Fruit fly (Drosophila melanogaster) whole organism, embryonic: ENCODE results near the gene CG31050.

Experiments
- Atf6 ChIP-seq: fragments of 200-800 bp; sonication (Bioruptor generic); IDR thresholded peaks from 2 replicates; pipeline ENCODE4 v1.3.6; 2022; ENCODE audit warnings: missing biosample characterization, missing genetic modification characterization
- B-H2 ChIP-seq: fragments of 200-800 bp; sonication (Bioruptor generic); optimal IDR thresholded peaks from 2 replicates; lab custom pipeline; 2018; ENCODE audit warnings: missing biosample characterization, mild to moderate bottlenecking, missing genetic modification characterization
- CG10274 ChIP-seq: fragments of 200-800 bp; sonication (Bioruptor generic); optimal IDR thresholded peaks from 3 replicates; lab custom pipeline; 2017; ENCODE audit warnings: missing biosample characterization, mild to moderate bottlenecking, missing genetic modification characterization
- CG1233 ChIP-seq: fragments of 200-800 bp; sonication (Bioruptor generic); optimal IDR thresholded peaks from 4 replicates; lab custom pipeline; 2018; ENCODE audit warnings: missing biosample characterization, mild to moderate bottlenecking, missing genetic modification characterization
- CG14441 ChIP-seq: fragments of 200-800 bp; sonication (Bioruptor generic); IDR thresholded peaks from 2 replicates; pipeline ENCODE4 v1.3.6; 2022; ENCODE audit warnings: missing biosample characterization, missing genetic modification characterization
- CG14667 ChIP-seq: fragments of 200-800 bp; sonication (Bioruptor generic); IDR thresholded peaks from 2 replicates; pipeline ENCODE4 v1.3.6; 2022; ENCODE audit warnings: missing biosample characterization, missing genetic modification characterization
- CG15073 ChIP-seq: fragments of 200-800 bp; sonication (Bioruptor generic); optimal IDR thresholded peaks from 2 replicates; lab custom pipeline; 2016; ENCODE audit warnings: missing biosample characterization, missing genetic modification characterization
- CG2116 ChIP-seq: fragments of 200-800 bp; sonication (Bioruptor generic); optimal IDR thresholded peaks from 3 replicates; lab custom pipeline; 2018; ENCODE audit warnings: missing biosample characterization, mild to moderate bottlenecking, missing genetic modification characterization
- CG42726 ChIP-seq: fragments of 200-800 bp; sonication (Bioruptor generic); IDR thresholded peaks from 2 replicates; pipeline ENCODE4 v1.3.6; 2022; ENCODE audit warnings: missing biosample characterization, missing genetic modification characterization; ENCODE audit not compliant: partially characterized antibody
- CG4328 ChIP-seq: fragments of 200-800 bp; sonication (Bioruptor generic); optimal IDR thresholded peaks from 3 replicates; lab custom pipeline; 2017; ENCODE audit warnings: missing biosample characterization, missing genetic modification reagents, missing genetic modification characterization
- CG5953 ChIP-seq: fragments of 200-800 bp; sonication (Bioruptor generic); IDR thresholded peaks from 2 replicates; pipeline ENCODE4 v1.3.6; 2022; ENCODE audit warnings: missing biosample characterization, missing genetic modification characterization
- CG6272 ChIP-seq: fragments of 200-800 bp; sonication (Bioruptor generic); IDR thresholded peaks from 2 replicates; pipeline ENCODE4 v1.3.6; 2022; ENCODE audit warnings: missing biosample characterization, missing genetic modification characterization
- CG6683 ChIP-seq: fragments of 200-800 bp; sonication (Bioruptor generic); optimal IDR thresholded peaks from 2 replicates; lab custom pipeline; 2017; ENCODE audit warnings: missing biosample characterization, mild to moderate bottlenecking, missing genetic modification characterization, missing genetic modification reagents
- CG7271 ChIP-seq: fragments of 200-800 bp; sonication (Bioruptor generic); optimal IDR thresholded peaks from 2 replicates; lab custom pipeline; 2018; ENCODE audit warnings: missing biosample characterization, mild to moderate bottlenecking, missing genetic modification characterization, moderate library complexity
- CG7928 ChIP-seq: fragments of 200-800 bp; sonication (Bioruptor generic); optimal IDR thresholded peaks from 2 replicates; lab custom pipeline; 2017; ENCODE audit warnings: missing biosample characterization, mild to moderate bottlenecking, missing genetic modification characterization
- CG7987 ChIP-seq: fragments of 200-800 bp; sonication (Bioruptor generic); optimal IDR thresholded peaks from 2 replicates; lab custom pipeline; 2018; ENCODE audit warnings: missing biosample characterization, mild to moderate bottlenecking, missing genetic modification characterization, moderate library complexity
- CG9437 ChIP-seq: fragments of 200-800 bp; sonication (Bioruptor generic); optimal IDR thresholded peaks from 2 replicates; lab custom pipeline; 2018; ENCODE audit warnings: missing biosample characterization, mild to moderate bottlenecking, missing genetic modification characterization
- CHES-1-like ChIP-seq: fragments of 200-800 bp; sonication (Bioruptor generic); optimal IDR thresholded peaks from 2 replicates; lab custom pipeline; 2016; ENCODE audit warnings: missing biosample characterization, missing genetic modification characterization
- Chrac-16 ChIP-seq: fragments of 200-800 bp; sonication (Bioruptor generic); optimal IDR thresholded peaks from 3 replicates; lab custom pipeline; 2016; ENCODE audit warnings: missing biosample characterization, missing genetic modification characterization
- CrebB ChIP-seq: fragments of 200-800 bp; sonication (Bioruptor generic); optimal IDR thresholded peaks from 3 replicates; lab custom pipeline; 2018; ENCODE audit warnings: missing biosample characterization, mild to moderate bottlenecking, missing genetic modification characterization
- D19B ChIP-seq: fragments of 200-800 bp; sonication (Bioruptor generic); optimal IDR thresholded peaks from 2 replicates; lab custom pipeline; 2017; ENCODE audit warnings: missing biosample characterization, mild to moderate bottlenecking, missing genetic modification characterization
- Dfd ChIP-seq, 2 experiments: fragments of >200 bp; optimal IDR thresholded peaks; 2 replicates each; lab custom pipeline; 2017; ENCODE audit warnings: missing biosample characterization in 2 of 2, missing genetic modification characterization in 2 of 2
- Dip3 ChIP-seq: fragments of 200-800 bp; sonication (Bioruptor generic); optimal IDR thresholded peaks from 3 replicates; lab custom pipeline; 2016; ENCODE audit warnings: missing biosample characterization, missing genetic modification characterization
- Hr51 ChIP-seq, 2 experiments: fragments of 200-800 bp; sonication (Bioruptor generic); optimal IDR thresholded peaks; 2 replicates in 1 of 2; 3 replicates in 1 of 2; lab custom pipeline; 2016 to 2018; ENCODE audit warnings: missing biosample characterization in 2 of 2, missing genetic modification characterization in 2 of 2, mild to moderate bottlenecking in 1 of 2, moderate library complexity in 1 of 2
- Kr ChIP-seq: fragments of 200-800 bp; sonication (Bioruptor generic); optimal IDR thresholded peaks from 2 replicates; lab custom pipeline; 2017; ENCODE audit warnings: missing biosample characterization, mild to moderate bottlenecking, missing genetic modification characterization
- MTF-1 ChIP-seq: fragments of 200-800 bp; sonication (Bioruptor generic); optimal IDR thresholded peaks from 2 replicates; lab custom pipeline; 2018; ENCODE audit warnings: missing biosample characterization, mild to moderate bottlenecking, missing genetic modification characterization, borderline replicate concordance
- Mad ChIP-seq: fragments of 200-800 bp; sonication (Bioruptor generic); optimal IDR thresholded peaks from 2 replicates; lab custom pipeline; 2016; ENCODE audit warnings: missing biosample characterization, missing genetic modification characterization
- Pdp1 ChIP-seq, 2 experiments: fragments of 200-800 bp; sonication (Bioruptor generic); optimal IDR thresholded peaks; 3 replicates each; lab custom pipeline; 2016; ENCODE audit warnings: missing biosample characterization in 2 of 2, missing genetic modification characterization in 2 of 2, mild to moderate bottlenecking in 1 of 2, moderate library complexity in 1 of 2
- Six4 ChIP-seq: fragments of 200-800 bp; sonication (Bioruptor generic); optimal IDR thresholded peaks from 2 replicates; lab custom pipeline; 2016; ENCODE audit warnings: missing biosample characterization, missing genetic modification characterization
- Spps ChIP-seq: fragments of 200-800 bp; sonication (Bioruptor generic); optimal IDR thresholded peaks from 2 replicates; lab custom pipeline; 2018; ENCODE audit warnings: missing biosample characterization, mild to moderate bottlenecking, missing genetic modification characterization
- Trl ChIP-seq, 3 experiments: fragments of >200 bp in 2 of 3; fragments of 200-800 bp in 1 of 3; sonication (Bioruptor generic) in 1 of 3; optimal IDR thresholded peaks; 2 replicates in 1 of 3; 3 replicates in 2 of 3; lab custom pipeline; 2016 to 2017; ENCODE audit warnings: missing biosample characterization in 1 of 3, missing genetic modification characterization in 1 of 3
- Vsx1 ChIP-seq: fragments of 200-800 bp; sonication (Bioruptor generic); optimal IDR thresholded peaks from 2 replicates; lab custom pipeline; 2017; ENCODE audit warnings: missing biosample characterization, mild to moderate bottlenecking, missing genetic modification characterization, missing genetic modification reagents
- amos ChIP-seq: fragments of 200-800 bp; sonication (Bioruptor generic); IDR thresholded peaks from 2 replicates; pipeline ENCODE4 v1.3.6; 2022; ENCODE audit warnings: missing biosample characterization, missing genetic modification characterization; ENCODE audit not compliant: partially characterized antibody
- bowl ChIP-seq: fragments of 200-800 bp; sonication (Bioruptor generic); IDR thresholded peaks from 2 replicates; pipeline ENCODE4 v1.3.6; 2022; ENCODE audit warnings: missing biosample characterization, missing genetic modification characterization
- bsh ChIP-seq, 2 experiments: fragments of 200-800 bp; sonication (Bioruptor generic); optimal IDR thresholded peaks; 2 replicates each; lab custom pipeline; 2017 to 2018; ENCODE audit warnings: mild to moderate bottlenecking in 2 of 2, missing biosample characterization in 2 of 2, missing genetic modification characterization in 2 of 2, moderate library complexity in 1 of 2
- caup ChIP-seq: fragments of 200-800 bp; sonication (Bioruptor generic); optimal IDR thresholded peaks from 3 replicates; lab custom pipeline; 2017; ENCODE audit warnings: missing biosample characterization, mild to moderate bottlenecking, missing genetic modification characterization, moderate library complexity; ENCODE audit not compliant: severe bottlenecking
- cwo ChIP-seq: fragments of 200-800 bp; sonication (Bioruptor generic); optimal IDR thresholded peaks from 3 replicates; lab custom pipeline; 2017; ENCODE audit warnings: missing biosample characterization, missing genetic modification characterization, mild to moderate bottlenecking, moderate library complexity, missing genetic modification reagents
- eve ChIP-seq, 2 experiments: fragments of >200 bp; optimal IDR thresholded peaks; 2 replicates each; lab custom pipeline; 2017; ENCODE audit warnings: missing biosample characterization in 2 of 2, missing genetic modification characterization in 2 of 2
- h ChIP-seq: fragments of >200 bp; optimal IDR thresholded peaks from 2 replicates; lab custom pipeline; 2017
- ham ChIP-seq: fragments of 200-800 bp; sonication (Bioruptor generic); IDR thresholded peaks from 2 replicates; pipeline ENCODE4 v1.3.6; 2022; ENCODE audit warnings: missing biosample characterization, missing genetic modification characterization
- hth ChIP-seq: fragments of >200 bp; optimal IDR thresholded peaks from 2 replicates; lab custom pipeline; 2017; ENCODE audit warnings: inconsistent platforms
- jing ChIP-seq: fragments of 200-800 bp; sonication (Bioruptor generic); optimal IDR thresholded peaks from 2 replicates; lab custom pipeline; 2018; ENCODE audit warnings: missing biosample characterization, mild to moderate bottlenecking, missing genetic modification characterization
- lola ChIP-seq, 3 experiments: fragments of >200 bp in 2 of 3; fragments of 200-800 bp in 1 of 3; sonication (Bioruptor generic) in 1 of 3; optimal IDR thresholded peaks; 2 replicates each; lab custom pipeline; 2017 to 2019; ENCODE audit warnings: missing biosample characterization in 3 of 3, missing genetic modification characterization in 3 of 3, mild to moderate bottlenecking in 1 of 3, moderate library complexity in 1 of 3
- nmo ChIP-seq: fragments of 200-800 bp; sonication (Bioruptor generic); optimal IDR thresholded peaks from 2 replicates; lab custom pipeline; 2018; ENCODE audit warnings: missing biosample characterization, mild to moderate bottlenecking, missing genetic modification characterization, moderate library complexity
- pita ChIP-seq: fragments of 200-800 bp; sonication (Bioruptor generic); optimal IDR thresholded peaks from 2 replicates; lab custom pipeline; 2017; ENCODE audit warnings: missing biosample characterization, mild to moderate bottlenecking, missing genetic modification characterization
- sens-2 ChIP-seq: fragments of 200-800 bp; sonication (Bioruptor generic); IDR thresholded peaks from 2 replicates; pipeline ENCODE4 v1.3.6; 2022; ENCODE audit warnings: missing biosample characterization, missing genetic modification characterization
- slou ChIP-seq: fragments of 200-800 bp; sonication (Bioruptor generic); optimal IDR thresholded peaks from 3 replicates; lab custom pipeline; 2016; ENCODE audit warnings: missing biosample characterization, missing genetic modification characterization
- sna ChIP-seq: fragments of 200-800 bp; sonication (Bioruptor generic); IDR thresholded peaks from 2 replicates; pipeline ENCODE4 v1.3.6; 2022; ENCODE audit warnings: missing biosample characterization, missing genetic modification characterization; ENCODE audit not compliant: partially characterized antibody
- vfl ChIP-seq: fragments of 200-800 bp; sonication (Bioruptor generic); optimal IDR thresholded peaks from 2 replicates; lab custom pipeline; 2016; ENCODE audit warnings: missing biosample characterization, missing genetic modification characterization

The CG31050 gene

dm6 chr3R:28600144-28600792 is 50.0 kb downstream of the CG31050 start (continued):
- no peak for TF ChIP-seq caup (GFP tag; lab: Kevin White, UChicago)
- TF ChIP-seq nmo (GFP tag; lab: Kevin White, UChicago) = no peak
- no peak for TF ChIP-seq cwo (GFP tag; lab: Kevin White, UChicago)
- TF ChIP-seq CG10274 (GFP tag; lab: Kevin White, UChicago) = no peak
- TF ChIP-seq MTF-1 (GFP tag; lab: Kevin White, UChicago) = no peak
- no peak for TF ChIP-seq Dfd (GFP tag; optimal IDR thresholded peaks at IDR 0.05; lab: Kevin White, UChicago)
- TF ChIP-seq CG6272 (GFP tag; lab: Robert Waterston, UW) = no peak
- TF ChIP-seq Hr51 (GFP tag; optimal IDR thresholded peaks at IDR 0.05; lab: Kevin White, UChicago) = no peak
- TF ChIP-seq CG14441 (GFP tag; lab: Robert Waterston, UW) = no peak
- no peak for TF ChIP-seq Chrac-16
- no peak for TF ChIP-seq bsh (GFP tag; optimal IDR thresholded peaks at IDR 0.05; lab: Kevin White, UChicago)
- no peak for TF ChIP-seq CG4328 (GFP tag; lab: Kevin White, UChicago)
- TF ChIP-seq Mad (GFP tag; lab: Kevin White, UChicago) = no peak
- no peak for TF ChIP-seq D19B (GFP tag; lab: Kevin White, UChicago)
- peak; percentile 12 for TF ChIP-seq CG7987
- TF ChIP-seq vfl = no peak
- no peak for TF ChIP-seq CG1233 (GFP tag; lab: Kevin White, UChicago)
- TF ChIP-seq CG2116 (GFP tag; lab: Kevin White, UChicago) = peak; percentile 98
- no peak for TF ChIP-seq Trl (optimal IDR thresholded peaks at IDR 0.05; lab: Kevin White, UChicago)
- TF ChIP-seq Trl (GFP tag; optimal IDR thresholded peaks at IDR 0.05; lab: Kevin White, UChicago) = no peak
- TF ChIP-seq sens-2 (GFP tag; lab: Robert Waterston, UW) = no peak
- peak; percentile 30 for TF ChIP-seq B-H2 (GFP tag; lab: Kevin White, UChicago)
- no peak for TF ChIP-seq CG9437
- no peak for TF ChIP-seq bowl (GFP tag; lab: Robert Waterston, UW)
- no peak for TF ChIP-seq CrebB (tag; lab: Kevin White, UChicago)
- no peak for TF ChIP-seq Dip3
- no peak for TF ChIP-seq lola (GFP tag; optimal IDR thresholded peaks at IDR 0.05; lab: Kevin White, UChicago)
- no peak for TF ChIP-seq CG14667 (GFP tag; lab: Robert Waterston, UW)
- TF ChIP-seq hth (lab: Kevin White, UChicago) = no peak
- peak; percentile 15; the same call in 1 of the 2 replicates for TF ChIP-seq sna (GFP tag; lab: Robert Waterston, UW)
- TF ChIP-seq Spps = no peak
- TF ChIP-seq Pdp1 (GFP tag; optimal IDR thresholded peaks at IDR 0.05; lab: Kevin White, UChicago) = peak in 1 of 2 experiments; percentile 70
- TF ChIP-seq pita (GFP tag; lab: Kevin White, UChicago) = no peak
- peak; percentile 15 for TF ChIP-seq CG7928 (GFP tag; lab: Kevin White, UChicago)
- no peak for TF ChIP-seq h (lab: Kevin White, UChicago)
- TF ChIP-seq CG42726 (GFP tag; lab: Robert Waterston, UW) = 0 out of 2 replicates have a peak, but pooled peaks have one; percentile 47
- peak; percentile 0 for TF ChIP-seq CG7271
- TF ChIP-seq Six4 (GFP tag; lab: Kevin White, UChicago) = no peak
- TF ChIP-seq jing = no peak
- no peak for TF ChIP-seq slou (GFP tag; lab: Kevin White, UChicago)
- TF ChIP-seq Vsx1 = no peak
- TF ChIP-seq ham (GFP tag; lab: Robert Waterston, UW) = no peak
- TF ChIP-seq amos (GFP tag; lab: Robert Waterston, UW) = peak; percentile 65
- TF ChIP-seq Atf6 (GFP tag; lab: Robert Waterston, UW) = no peak
- TF ChIP-seq CHES-1-like (GFP tag; lab: Kevin White, UChicago) = no peak
- TF ChIP-seq eve (GFP tag; optimal IDR thresholded peaks at IDR 0.05; lab: Kevin White, UChicago) = no peak
- TF ChIP-seq CG6683 = no peak
- no peak for TF ChIP-seq CG5953 (GFP tag; lab: Robert Waterston, UW)
- TF ChIP-seq Kr (GFP tag; lab: Kevin White, UChicago) = no peak
- TF ChIP-seq CG15073 = no peak
